Worm (Caenorhabditis elegans) whole organism, early embryonic: ENCODE measurements around the gene Y38F1A.4.

ENCODE experiments used
- B0310.2 ChIP-seq: sonication (generic microtip); optimal IDR thresholded peaks from 2 replicates; lab custom pipeline; 2016; ENCODE audit warnings: mild to moderate bottlenecking, missing genetic modification characterization, missing compliant biosample characterization
- F13C5.2 ChIP-seq: sonication (generic microtip); optimal IDR thresholded peaks from 2 replicates; lab custom pipeline; 2017; ENCODE audit warnings: mild to moderate bottlenecking, missing genetic modification characterization, inconsistent platforms, missing compliant biosample characterization
- aly-1 ChIP-seq: sonication (generic microtip); optimal IDR thresholded peaks from 2 replicates; lab custom pipeline; 2016; ENCODE audit warnings: missing genetic modification characterization, missing compliant biosample characterization
- ama-1 ChIP-seq: fragments of 150-350 bp; optimal IDR thresholded peaks from 2 replicates; lab custom pipeline; 2014
- ceh-13 ChIP-seq: fragments of 200-800 bp; sonication (Bioruptor generic); optimal IDR thresholded peaks from 2 replicates; lab custom pipeline; 2018; ENCODE audit warnings: mild to moderate bottlenecking, missing genetic modification characterization, missing compliant biosample characterization
- ceh-36 ChIP-seq: sonication (generic microtip); optimal IDR thresholded peaks from 2 replicates; lab custom pipeline; 2016; ENCODE audit warnings: missing genetic modification characterization, inconsistent platforms, missing compliant biosample characterization
- ets-7 ChIP-seq: sonication (generic microtip); optimal IDR thresholded peaks from 2 replicates; lab custom pipeline; 2016; ENCODE audit warnings: missing genotype, missing genetic modification characterization, missing compliant biosample characterization
- flt-1 ChIP-seq: fragments of 200-800 bp; sonication (Bioruptor generic); IDR thresholded peaks from 2 replicates; pipeline ENCODE4 v1.3.6; 2022; ENCODE audit warnings: missing genetic modification characterization, missing compliant biosample characterization
- hmbx-1 ChIP-seq: sonication (generic microtip); optimal IDR thresholded peaks from 2 replicates; lab custom pipeline; 2016; ENCODE audit warnings: mild to moderate bottlenecking, missing genetic modification characterization, missing compliant biosample characterization
- hnd-1 ChIP-seq: sonication (generic microtip); optimal IDR thresholded peaks from 2 replicates; lab custom pipeline; 2016; ENCODE audit warnings: missing genetic modification characterization, missing compliant biosample characterization
- pes-1 ChIP-seq: fragments of 200-800 bp; sonication (Bioruptor generic); IDR thresholded peaks from 2 replicates; pipeline ENCODE4 v1.3.6; 2022; ENCODE audit warnings: missing genetic modification reagents, missing genetic modification characterization, missing compliant biosample characterization
- scrt-1 ChIP-seq: fragments of 200-800 bp; sonication (Bioruptor generic); IDR thresholded peaks from 2 replicates; pipeline ENCODE4 v1.3.6; 2022; ENCODE audit warnings: missing genetic modification characterization, missing compliant biosample characterization
- sea-1 ChIP-seq: fragments of 200-800 bp; sonication (Bioruptor generic); conservative IDR thresholded peaks from 2 replicates; pipeline ENCODE4 v1.3.6; 2022; ENCODE audit warnings: missing genetic modification characterization, missing compliant biosample characterization
- tra-4 ChIP-seq: sonication (generic microtip); optimal IDR thresholded peaks from 2 replicates; lab custom pipeline; 2017; ENCODE audit warnings: missing genetic modification characterization, missing compliant biosample characterization

DNA sequence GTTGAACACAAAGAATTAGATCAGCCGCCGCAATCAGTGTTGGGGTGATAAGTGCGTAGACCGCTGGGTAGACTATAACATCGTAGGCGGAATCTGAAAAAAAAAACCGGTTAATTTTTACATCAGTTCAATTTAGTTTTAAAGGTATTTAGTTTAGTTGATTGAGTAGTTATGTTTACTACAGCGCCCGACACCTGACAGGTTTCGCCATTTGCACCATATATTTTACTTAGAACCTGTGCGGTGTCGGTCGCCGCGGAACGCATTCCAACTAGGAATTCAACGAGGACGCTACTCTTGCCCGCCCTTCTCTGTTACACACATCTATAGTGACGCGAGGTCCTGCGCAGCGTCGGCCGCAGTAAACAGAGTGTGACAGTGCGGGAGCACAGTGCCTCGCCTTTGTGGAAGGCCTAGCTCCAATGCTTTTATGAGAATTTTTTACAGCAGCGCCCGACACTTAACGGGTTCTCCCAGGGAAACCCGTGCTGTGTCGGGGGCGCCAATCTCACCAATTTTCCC is 1.0 kb downstream of the Y38F1A.4 start:
- no peak for TF ChIP-seq B0310.2
- TF ChIP-seq ama-1 (lab: Kevin White, UChicago), result no peak
- no peak for TF ChIP-seq ceh-36 (tag; lab: Kevin White, UChicago)
- TF ChIP-seq hmbx-1 (tag; lab: Kevin White, UChicago), result no peak
- TF ChIP-seq hnd-1 (tag; lab: Kevin White, UChicago), result no peak
- TF ChIP-seq flt-1 (GFP tag; lab: Robert Waterston, UW), result no peak
- no peak for TF ChIP-seq pes-1 (GFP tag; lab: Robert Waterston, UW)
- no peak for TF ChIP-seq F13C5.2
- no peak for TF ChIP-seq aly-1
- TF ChIP-seq ceh-13 (GFP tag; lab: Kevin White, UChicago), result no peak
- no peak for TF ChIP-seq tra-4 (tag; lab: Kevin White, UChicago)
- no peak for TF ChIP-seq sea-1 (GFP tag; lab: Robert Waterston, UW)
- TF ChIP-seq ets-7, result no peak
- 0 out of 2 replicates have a peak, but pooled peaks have one; percentile 30 for TF ChIP-seq scrt-1 (GFP tag; lab: Robert Waterston, UW)
